Fruit fly (Drosophila melanogaster) whole organism, embryonic: ENCODE measurements around the gene CG13634.
A peak's percentile ranks its signal among the peaks of the same experiment; 100 is the strongest.

ENCODE experiments used
- Ada2b ChIP-seq: fragments of 200-800 bp; sonication (Bioruptor generic); IDR thresholded peaks from 2 replicates; pipeline ENCODE4 v1.3.6; 2022; ENCODE audit warnings: missing biosample characterization, missing genetic modification characterization
- Awh ChIP-seq: fragments of 200-800 bp; sonication (Bioruptor generic); IDR thresholded peaks from 2 replicates; pipeline ENCODE4, ENCODE4 v1.3.6; 2022; ENCODE audit warnings: missing biosample characterization, missing genetic modification characterization
- B-H1 ChIP-seq: fragments of 200-800 bp; sonication (Bioruptor generic); IDR thresholded peaks from 3 replicates; pipeline ENCODE4 v1.3.6; 2022; ENCODE audit warnings: missing biosample characterization, missing genetic modification characterization
- CG10147 ChIP-seq: fragments of 200-800 bp; sonication (Bioruptor generic); optimal IDR thresholded peaks from 2 replicates; lab custom pipeline; 2019; ENCODE audit warnings: missing biosample characterization, mild to moderate bottlenecking, missing genetic modification characterization, moderate library complexity
- CG10543 ChIP-seq: fragments of 200-800 bp; sonication (Bioruptor generic); optimal IDR thresholded peaks from 3 replicates; lab custom pipeline; 2017; ENCODE audit warnings: missing biosample characterization, mild to moderate bottlenecking, missing genetic modification characterization, moderate library complexity
- CG12071 ChIP-seq: fragments of 200-800 bp; sonication (Bioruptor generic); optimal IDR thresholded peaks from 3 replicates; lab custom pipeline; 2018; ENCODE audit warnings: missing biosample characterization, mild to moderate bottlenecking, missing genetic modification characterization
- CG12104 ChIP-seq: fragments of 200-800 bp; sonication (Bioruptor generic); optimal IDR thresholded peaks from 3 replicates; lab custom pipeline; 2016; ENCODE audit warnings: missing biosample characterization, missing genetic modification characterization
- CG12769 ChIP-seq: fragments of 200-800 bp; sonication (Bioruptor generic); optimal IDR thresholded peaks from 2 replicates; lab custom pipeline; 2019; ENCODE audit warnings: missing biosample characterization, mild to moderate bottlenecking, missing genetic modification characterization, moderate library complexity
- CG13287 ChIP-seq: fragments of 200-800 bp; sonication (Bioruptor generic); IDR thresholded peaks from 2 replicates; pipeline ENCODE4 v1.3.6; 2022; ENCODE audit warnings: missing biosample characterization, missing genetic modification characterization; ENCODE audit not compliant: partially characterized antibody
- CG14667 ChIP-seq: fragments of 200-800 bp; sonication (Bioruptor generic); IDR thresholded peaks from 2 replicates; pipeline ENCODE4 v1.3.6; 2022; ENCODE audit warnings: missing biosample characterization, missing genetic modification characterization
- CG1602 ChIP-seq: fragments of 200-800 bp; sonication (Bioruptor generic); optimal IDR thresholded peaks from 3 replicates; lab custom pipeline; 2016; ENCODE audit warnings: missing biosample characterization, missing genetic modification characterization
- CG17568 ChIP-seq: fragments of 200-800 bp; sonication (Bioruptor generic); optimal IDR thresholded peaks from 2 replicates; lab custom pipeline; 2018; ENCODE audit warnings: missing biosample characterization, mild to moderate bottlenecking, missing genetic modification characterization, moderate library complexity
- CG1832 ChIP-seq: fragments of 200-800 bp; sonication (Bioruptor generic); optimal IDR thresholded peaks from 2 replicates; lab custom pipeline; 2017; ENCODE audit warnings: missing biosample characterization, mild to moderate bottlenecking, missing genetic modification characterization, inconsistent platforms
- CG18476 ChIP-seq: fragments of 200-800 bp; sonication (Bioruptor generic); optimal IDR thresholded peaks from 2 replicates; lab custom pipeline; 2016; ENCODE audit warnings: missing biosample characterization, mild to moderate bottlenecking, missing genetic modification characterization
- CG30020 ChIP-seq: fragments of 200-800 bp; optimal IDR thresholded peaks from 2 replicates; lab custom pipeline; 2019; ENCODE audit warnings: missing biosample characterization, mild to moderate bottlenecking, missing genetic modification characterization, moderate library complexity
- CG31388 ChIP-seq: fragments of 200-800 bp; sonication (Bioruptor generic); optimal IDR thresholded peaks from 2 replicates; lab custom pipeline; 2016; ENCODE audit warnings: missing biosample characterization, missing genetic modification characterization
- CG3281 ChIP-seq: fragments of 200-800 bp; sonication (Bioruptor generic); optimal IDR thresholded peaks from 3 replicates; lab custom pipeline; 2017; ENCODE audit warnings: missing biosample characterization, mild to moderate bottlenecking, missing genetic modification characterization
- CG34376 ChIP-seq: fragments of 200-800 bp; sonication (Bioruptor generic); optimal IDR thresholded peaks from 2 replicates; lab custom pipeline; 2018; ENCODE audit warnings: missing biosample characterization, mild to moderate bottlenecking, missing genetic modification characterization
- CG3847 ChIP-seq: fragments of 200-800 bp; sonication (Bioruptor generic); IDR thresholded peaks from 2 replicates; pipeline ENCODE4 v1.3.6; 2022; ENCODE audit warnings: missing biosample characterization, missing genetic modification characterization
- CG4328 ChIP-seq: fragments of 200-800 bp; sonication (Bioruptor generic); optimal IDR thresholded peaks from 3 replicates; lab custom pipeline; 2017; ENCODE audit warnings: missing biosample characterization, missing genetic modification reagents, missing genetic modification characterization
- CG5180 ChIP-seq: fragments of 200-800 bp; sonication (Bioruptor generic); optimal IDR thresholded peaks from 3 replicates; lab custom pipeline; 2017; ENCODE audit warnings: missing biosample characterization, missing genetic modification characterization, mild to moderate bottlenecking, moderate library complexity, missing genetic modification reagents
- CG7987 ChIP-seq: fragments of 200-800 bp; sonication (Bioruptor generic); optimal IDR thresholded peaks from 2 replicates; lab custom pipeline; 2018; ENCODE audit warnings: missing biosample characterization, mild to moderate bottlenecking, missing genetic modification characterization, moderate library complexity
- CG8089 ChIP-seq: fragments of 200-800 bp; sonication (Bioruptor generic); optimal IDR thresholded peaks from 3 replicates; lab custom pipeline; 2016; ENCODE audit warnings: missing biosample characterization, missing genetic modification characterization
- Dad ChIP-seq: fragments of 200-800 bp; sonication (Bioruptor generic); optimal IDR thresholded peaks from 3 replicates; lab custom pipeline; 2016; ENCODE audit warnings: missing biosample characterization, missing genetic modification characterization
- Deaf1 ChIP-seq: fragments of 200-800 bp; optimal IDR thresholded peaks from 3 replicates; lab custom pipeline; 2019; ENCODE audit warnings: missing biosample characterization, mild to moderate bottlenecking, missing genetic modification characterization, moderate library complexity
- Dek ChIP-seq: fragments of 200-800 bp; sonication (Bioruptor generic); optimal IDR thresholded peaks from 3 replicates; lab custom pipeline; 2019; ENCODE audit warnings: missing biosample characterization, mild to moderate bottlenecking, missing genetic modification characterization, moderate library complexity
- Dll ChIP-seq: fragments of 200-800 bp; sonication (Bioruptor generic); IDR thresholded peaks from 4 replicates; pipeline ENCODE4 v1.3.6; 2022; ENCODE audit warnings: missing biosample characterization, missing genetic modification characterization; ENCODE audit not compliant: partially characterized antibody
- HmgZ ChIP-seq: fragments of 200-800 bp; sonication (Bioruptor generic); optimal IDR thresholded peaks from 2 replicates; lab custom pipeline; 2018; ENCODE audit warnings: missing biosample characterization, mild to moderate bottlenecking, missing genetic modification characterization
- Hmr ChIP-seq: fragments of 200-800 bp; sonication (Bioruptor generic); optimal IDR thresholded peaks from 3 replicates; lab custom pipeline; 2017; ENCODE audit warnings: mild to moderate bottlenecking, missing biosample characterization, missing genetic modification reagents, missing genetic modification characterization
- MBD-R2 ChIP-seq: fragments of 200-800 bp; sonication (Bioruptor generic); IDR thresholded peaks from 2 replicates; pipeline ENCODE4 v1.3.6; 2022; ENCODE audit warnings: missing biosample characterization, missing genetic modification characterization
- Mes4 ChIP-seq: fragments of 200-800 bp; sonication (Bioruptor generic); optimal IDR thresholded peaks from 2 replicates; lab custom pipeline; 2016; ENCODE audit warnings: missing biosample characterization, missing genetic modification characterization
- Opbp ChIP-seq: fragments of 200-800 bp; sonication (Bioruptor generic); IDR thresholded peaks from 3 replicates; pipeline ENCODE4 v1.3.6; 2022; ENCODE audit warnings: missing biosample characterization, missing genetic modification characterization; ENCODE audit not compliant: partially characterized antibody
- Pdp1 ChIP-seq, 2 experiments: fragments of 200-800 bp; sonication (Bioruptor generic); optimal IDR thresholded peaks; 3 replicates each; lab custom pipeline; 2016; ENCODE audit warnings: missing biosample characterization in 2 of 2, missing genetic modification characterization in 2 of 2, mild to moderate bottlenecking in 1 of 2, moderate library complexity in 1 of 2
- Six4 ChIP-seq: fragments of 200-800 bp; sonication (Bioruptor generic); optimal IDR thresholded peaks from 2 replicates; lab custom pipeline; 2016; ENCODE audit warnings: missing biosample characterization, missing genetic modification characterization
- abd-A ChIP-seq: fragments of 200-800 bp; sonication (Bioruptor generic); optimal IDR thresholded peaks from 3 replicates; lab custom pipeline; 2019; ENCODE audit warnings: missing biosample characterization, mild to moderate bottlenecking, missing genetic modification characterization, moderate library complexity
- crol ChIP-seq: fragments of 200-800 bp; sonication (Bioruptor generic); IDR thresholded peaks from 2 replicates; pipeline ENCODE4 v1.3.6; 2022; ENCODE audit warnings: missing biosample characterization, missing genetic modification characterization
- crp ChIP-seq, 2 experiments: fragments of 200-800 bp; sonication (Bioruptor generic); optimal IDR thresholded peaks; 2 replicates in 1 of 2; 3 replicates in 1 of 2; lab custom pipeline; 2017; ENCODE audit warnings: missing biosample characterization in 2 of 2, missing genetic modification characterization in 2 of 2, mild to moderate bottlenecking in 1 of 2, moderate library complexity in 1 of 2
- danr ChIP-seq: fragments of 200-800 bp; sonication (Bioruptor generic); IDR thresholded peaks from 2 replicates; pipeline ENCODE4 v1.3.6; 2022; ENCODE audit warnings: missing biosample characterization, missing genetic modification characterization
- gem ChIP-seq: fragments of 200-800 bp; sonication (Bioruptor generic); optimal IDR thresholded peaks from 2 replicates; lab custom pipeline; 2019; ENCODE audit warnings: missing biosample characterization, mild to moderate bottlenecking, missing genetic modification characterization, moderate library complexity
- ken ChIP-seq: fragments of 200-800 bp; sonication (Bioruptor generic); IDR thresholded peaks from 3 replicates; pipeline ENCODE4 v1.3.6; 2022; ENCODE audit warnings: missing biosample characterization, missing genetic modification characterization
- kni ChIP-seq: fragments of 200-800 bp; sonication (Bioruptor generic); optimal IDR thresholded peaks from 3 replicates; lab custom pipeline; 2017; ENCODE audit warnings: mild to moderate bottlenecking, missing biosample characterization, missing genetic modification reagents, missing genetic modification characterization
- mirr ChIP-seq: fragments of 200-800 bp; sonication (Bioruptor generic); optimal IDR thresholded peaks from 3 replicates; lab custom pipeline; 2018; ENCODE audit warnings: missing biosample characterization, mild to moderate bottlenecking, missing genetic modification characterization
- phol ChIP-seq: fragments of 200-800 bp; sonication (Bioruptor generic); optimal IDR thresholded peaks from 3 replicates; lab custom pipeline; 2018; ENCODE audit warnings: missing biosample characterization, mild to moderate bottlenecking, missing genetic modification characterization, moderate library complexity
- sim ChIP-seq: fragments of 200-800 bp; sonication (Bioruptor generic); IDR thresholded peaks from 2 replicates; pipeline ENCODE4 v1.3.6; 2022; ENCODE audit warnings: missing biosample characterization, missing genetic modification characterization
- tin ChIP-seq: fragments of 200-800 bp; sonication (Bioruptor generic); optimal IDR thresholded peaks from 3 replicates; lab custom pipeline; 2016; ENCODE audit warnings: missing biosample characterization, missing genetic modification characterization
- twi ChIP-seq: fragments of 200-800 bp; optimal IDR thresholded peaks from 2 replicates; lab custom pipeline; 2019; ENCODE audit warnings: missing biosample characterization, mild to moderate bottlenecking, missing genetic modification characterization, moderate library complexity
- usp ChIP-seq: fragments of >200 bp; optimal IDR thresholded peaks from 2 replicates; lab custom pipeline; 2017; ENCODE audit warnings: missing biosample characterization, missing genetic modification characterization
- wdn ChIP-seq: fragments of 200-800 bp; sonication (Bioruptor generic); IDR thresholded peaks from 2 replicates; pipeline ENCODE4 v1.3.6; 2022; ENCODE audit warnings: missing biosample characterization, missing genetic modification characterization

The CG13634 gene

DNA sequence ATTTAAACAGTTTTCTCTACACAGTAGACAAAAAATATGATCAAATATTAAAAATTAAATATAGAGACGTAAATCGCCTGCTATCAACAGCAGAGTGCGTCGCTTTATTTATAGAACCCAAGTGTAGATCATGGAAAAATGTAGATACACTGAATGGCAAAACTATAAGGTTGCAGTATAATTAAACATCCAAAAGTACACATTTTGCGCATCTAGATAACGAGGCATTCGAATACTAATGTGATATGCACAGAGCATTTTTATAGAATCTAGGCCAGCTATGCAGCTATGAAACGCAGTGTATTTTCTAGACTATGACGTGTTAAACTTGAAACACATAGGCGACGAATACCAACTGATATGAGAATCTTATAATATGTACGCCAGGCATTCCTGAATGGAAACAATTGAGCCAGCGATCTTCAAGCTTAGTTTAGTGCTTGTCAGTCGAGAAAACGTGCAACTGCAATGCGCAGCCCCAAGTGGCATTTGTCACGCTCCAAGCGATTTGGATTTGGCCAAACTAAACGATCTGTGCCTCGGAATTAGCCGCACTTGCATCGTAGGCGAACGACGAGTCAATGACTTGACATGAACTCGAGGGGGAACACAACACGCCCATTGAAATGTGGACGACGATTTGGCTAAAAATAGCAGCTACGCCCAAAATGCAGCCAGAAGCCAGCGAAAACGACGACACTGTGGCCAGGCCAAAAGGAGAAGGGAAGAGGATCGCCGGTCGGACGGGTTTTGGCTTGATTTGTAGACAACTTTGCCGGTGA, 21.1 kb upstream of the CG13634 start (continued):
- TF ChIP-seq Dad: peak; percentile 86
- TF ChIP-seq twi (tag; lab: Kevin White, UChicago): peak; percentile 76
- no peak for TF ChIP-seq abd-A (tag; lab: Kevin White, UChicago)
- TF ChIP-seq CG31388: peak; percentile 28
- TF ChIP-seq CG5180 (GFP tag; lab: Kevin White, UChicago): no peak
- peak in 1 of 2 experiments; percentile 39 for TF ChIP-seq crp (GFP tag; optimal IDR thresholded peaks at IDR 0.05; lab: Kevin White, UChicago)
- TF ChIP-seq CG7987 (GFP tag; lab: Kevin White, UChicago): peak; percentile 82
- TF ChIP-seq Mes4 (GFP tag; lab: Kevin White, UChicago): peak; percentile 77
- TF ChIP-seq CG13287 (GFP tag; lab: Robert Waterston, UW): no peak
- peak; percentile 74 for TF ChIP-seq CG8089
- peak; percentile 90 for TF ChIP-seq Ada2b (GFP tag; lab: Robert Waterston, UW)
- TF ChIP-seq CG18476 (GFP tag; lab: Kevin White, UChicago): peak; percentile 83
- peak; percentile 85 for TF ChIP-seq CG17568
- TF ChIP-seq Pdp1 (GFP tag; optimal IDR thresholded peaks at IDR 0.05; lab: Kevin White, UChicago): peak; percentile 77 to 84
- TF ChIP-seq tin (GFP tag; lab: Kevin White, UChicago): peak; percentile 75
- peak; percentile 89 for TF ChIP-seq ken (GFP tag; lab: Robert Waterston, UW)
- TF ChIP-seq CG4328 (GFP tag; lab: Kevin White, UChicago): peak; percentile 69
- TF ChIP-seq wdn: peak; percentile 81
- peak; percentile 87 for TF ChIP-seq B-H1 (GFP tag; lab: Robert Waterston, UW)
- 0 out of 2 replicates have a peak, but pooled peaks have one; percentile 12 for TF ChIP-seq sim (GFP tag; lab: Robert Waterston, UW)
- TF ChIP-seq CG1832: no peak
- peak; percentile 74 for TF ChIP-seq CG34376
- TF ChIP-seq Deaf1 (tag; lab: Kevin White, UChicago): no peak
- TF ChIP-seq CG10147 (GFP tag; lab: Kevin White, UChicago): peak; percentile 68
- TF ChIP-seq HmgZ: peak; percentile 93
- TF ChIP-seq gem (tag; lab: Kevin White, UChicago): peak; percentile 91
- TF ChIP-seq crol: 0 out of 2 replicates have a peak, but pooled peaks have one; percentile 21
- peak; percentile 96 for TF ChIP-seq CG12769 (tag; lab: Kevin White, UChicago)
- no peak for TF ChIP-seq Opbp
- TF ChIP-seq danr (GFP tag; lab: Robert Waterston, UW): peak; percentile 75
- peak; percentile 70 for TF ChIP-seq CG1602 (GFP tag; lab: Kevin White, UChicago)
- peak; percentile 87 for TF ChIP-seq CG3847
- peak; percentile 94 for TF ChIP-seq CG12071 (GFP tag; lab: Kevin White, UChicago)
- TF ChIP-seq kni (GFP tag; lab: Kevin White, UChicago): no peak
- TF ChIP-seq phol (tag; lab: Kevin White, UChicago): peak; percentile 82
- TF ChIP-seq MBD-R2 (GFP tag; lab: Robert Waterston, UW): peak; percentile 68; the same call in 1 of the 2 replicates
- TF ChIP-seq mirr (GFP tag; lab: Kevin White, UChicago): peak; percentile 92
- TF ChIP-seq CG3281 (GFP tag; lab: Kevin White, UChicago): peak; percentile 88
- peak; percentile 79; the same call in 1 of the 2 replicates for TF ChIP-seq CG14667 (GFP tag; lab: Robert Waterston, UW)
- peak; percentile 87 for TF ChIP-seq Dek (tag; lab: Kevin White, UChicago)
- no peak for TF ChIP-seq Dll (GFP tag; lab: Robert Waterston, UW)
- TF ChIP-seq Awh (GFP tag; lab: Robert Waterston, UW): peak; percentile 86
- peak; percentile 92 for TF ChIP-seq Hmr (GFP tag; lab: Kevin White, UChicago)
- TF ChIP-seq usp: no peak
- TF ChIP-seq CG12104 (GFP tag; lab: Kevin White, UChicago): peak; percentile 76
- peak; percentile 41 for TF ChIP-seq CG30020 (tag; lab: Kevin White, UChicago)
- peak; percentile 69 for TF ChIP-seq CG10543 (GFP tag; lab: Kevin White, UChicago)
- peak; percentile 75 for TF ChIP-seq Six4 (GFP tag; lab: Kevin White, UChicago)
